Fruit fly (Drosophila melanogaster) whole organism, prepupa: ENCODE results near the gene beag.
A peak's percentile ranks its signal among the peaks of the same experiment; 100 is the strongest.

Source experiments
- CG11902 ChIP-seq: fragments of 200-800 bp; sonication (Bioruptor generic); optimal IDR thresholded peaks from 3 replicates; lab custom pipeline; 2016; ENCODE audit warnings: missing biosample characterization, missing genetic modification characterization
- CG15336 ChIP-seq: fragments of 200-800 bp; sonication (Bioruptor generic); IDR thresholded peaks from 2 replicates; pipeline ENCODE4 v1.3.6; 2022; ENCODE audit warnings: missing biosample characterization, missing genetic modification characterization
- CG1621 ChIP-seq: fragments of 200-800 bp; sonication (Bioruptor generic); optimal IDR thresholded peaks from 3 replicates; lab custom pipeline; 2018; ENCODE audit warnings: missing biosample characterization, mild to moderate bottlenecking, missing genetic modification characterization
- CG3032 ChIP-seq: fragments of 200-800 bp; optimal IDR thresholded peaks from 2 replicates; lab custom pipeline; 2019; ENCODE audit warnings: missing biosample characterization, mild to moderate bottlenecking, missing genetic modification characterization, moderate library complexity
- CG31627 ChIP-seq: fragments of 200-800 bp; sonication (Bioruptor generic); optimal IDR thresholded peaks from 3 replicates; lab custom pipeline; 2016; ENCODE audit warnings: missing biosample characterization, missing genetic modification characterization
- CG34406 ChIP-seq: fragments of 200-800 bp; sonication (Bioruptor generic); optimal IDR thresholded peaks from 3 replicates; lab custom pipeline; 2016; ENCODE audit warnings: missing biosample characterization, missing genetic modification characterization
- CG6163 ChIP-seq: fragments of 200-800 bp; sonication (Bioruptor generic); IDR thresholded peaks from 3 replicates; pipeline ENCODE4 v1.3.6; 2022; ENCODE audit warnings: missing biosample characterization, missing genetic modification characterization
- CG6276 ChIP-seq: fragments of 200-800 bp; sonication (Bioruptor generic); optimal IDR thresholded peaks from 2 replicates; lab custom pipeline; 2017; ENCODE audit warnings: missing biosample characterization, mild to moderate bottlenecking, missing genetic modification characterization
- CG6792 ChIP-seq: fragments of 200-800 bp; sonication (Bioruptor generic); optimal IDR thresholded peaks from 3 replicates; lab custom pipeline; 2016; ENCODE audit warnings: missing biosample characterization, missing genetic modification characterization
- CG6808 ChIP-seq: fragments of 200-800 bp; sonication (Bioruptor generic); optimal IDR thresholded peaks from 3 replicates; lab custom pipeline; 2017; ENCODE audit warnings: missing biosample characterization, missing genetic modification characterization, mild to moderate bottlenecking, moderate library complexity, missing genetic modification reagents
- CG8319 ChIP-seq: fragments of 200-800 bp; sonication (Bioruptor generic); optimal IDR thresholded peaks from 3 replicates; lab custom pipeline; 2016; ENCODE audit warnings: missing biosample characterization, missing genetic modification characterization
- CG8632 ChIP-seq: fragments of 200-800 bp; sonication (Bioruptor generic); optimal IDR thresholded peaks from 3 replicates; lab custom pipeline; 2016; ENCODE audit warnings: missing biosample characterization, missing genetic modification characterization
- Eip78C ChIP-seq: fragments of 200-800 bp; sonication (Bioruptor generic); peaks from one replicate; lab custom pipeline; 2016; ENCODE audit warnings: missing biosample characterization, missing genetic modification characterization
- Ets21C ChIP-seq: fragments of 200-800 bp; sonication (Bioruptor generic); optimal IDR thresholded peaks from 3 replicates; lab custom pipeline; 2016; ENCODE audit warnings: missing biosample characterization, missing genetic modification characterization
- Ets96B ChIP-seq: fragments of 200-800 bp; optimal IDR thresholded peaks from 2 replicates; lab custom pipeline; 2019; ENCODE audit warnings: missing biosample characterization, mild to moderate bottlenecking, missing genetic modification characterization, moderate library complexity
- Gug ChIP-seq: fragments of 200-800 bp; sonication (Bioruptor generic); IDR thresholded peaks from 2 replicates; pipeline ENCODE4 v1.3.6; 2022; ENCODE audit warnings: missing biosample characterization, missing genetic modification characterization
- Hr38 ChIP-seq: sonication (Bioruptor generic); optimal IDR thresholded peaks from 2 replicates; lab custom pipeline; 2016; ENCODE audit warnings: missing biosample characterization, missing genetic modification characterization
- Hr39 ChIP-seq: fragments of 200-800 bp; sonication (Bioruptor generic); optimal IDR thresholded peaks from 2 replicates; lab custom pipeline; 2016; ENCODE audit warnings: missing biosample characterization, missing genetic modification characterization
- Hr4 ChIP-seq: fragments of 200-800 bp; sonication (Bioruptor generic); optimal IDR thresholded peaks from 3 replicates; lab custom pipeline; 2016; ENCODE audit warnings: missing biosample characterization, missing genetic modification characterization
- Lpt ChIP-seq: fragments of 200-800 bp; sonication (Bioruptor generic); optimal IDR thresholded peaks from 3 replicates; lab custom pipeline; 2016; ENCODE audit warnings: missing biosample characterization, missing genetic modification characterization
- Met ChIP-seq: fragments of 200-800 bp; sonication (Bioruptor generic); optimal IDR thresholded peaks from 3 replicates; lab custom pipeline; 2016; ENCODE audit warnings: missing biosample characterization, missing genetic modification characterization
- OdsH ChIP-seq: fragments of 200-800 bp; sonication (Bioruptor generic); optimal IDR thresholded peaks from 3 replicates; lab custom pipeline; 2016; ENCODE audit warnings: missing biosample characterization, missing genetic modification characterization
- Smox ChIP-seq: fragments of 200-800 bp; sonication (Bioruptor generic); optimal IDR thresholded peaks from 3 replicates; lab custom pipeline; 2016; ENCODE audit warnings: missing biosample characterization, missing genetic modification characterization
- Sox102F ChIP-seq: fragments of 200-800 bp; sonication (Bioruptor generic); optimal IDR thresholded peaks from 2 replicates; lab custom pipeline; 2016; ENCODE audit warnings: missing biosample characterization, mild to moderate bottlenecking, missing genetic modification characterization
- Sox14 ChIP-seq: fragments of 200-800 bp; sonication (Bioruptor generic); optimal IDR thresholded peaks from 3 replicates; lab custom pipeline; 2016; ENCODE audit warnings: missing biosample characterization, missing genetic modification characterization
- Sox15 ChIP-seq: fragments of 200-800 bp; sonication (Bioruptor generic); optimal IDR thresholded peaks from 3 replicates; lab custom pipeline; 2016; ENCODE audit warnings: missing biosample characterization, missing genetic modification characterization
- acj6 ChIP-seq: fragments of 200-800 bp; sonication (Bioruptor generic); optimal IDR thresholded peaks from 3 replicates; lab custom pipeline; 2016; ENCODE audit warnings: missing biosample characterization, missing genetic modification characterization
- cyc ChIP-seq: fragments of 200-800 bp; sonication (Bioruptor generic); optimal IDR thresholded peaks from 3 replicates; lab custom pipeline; 2016; ENCODE audit warnings: missing biosample characterization, missing genetic modification characterization
- dac ChIP-seq: fragments of 200-800 bp; sonication (Bioruptor generic); optimal IDR thresholded peaks from 2 replicates; lab custom pipeline; 2017; ENCODE audit warnings: missing biosample characterization, mild to moderate bottlenecking, missing genetic modification characterization
- dsx ChIP-seq: fragments of 200-800 bp; optimal IDR thresholded peaks from 3 replicates; lab custom pipeline; 2019; ENCODE audit warnings: missing biosample characterization, mild to moderate bottlenecking, missing genetic modification characterization, moderate library complexity; ENCODE audit not compliant: poor library complexity, severe bottlenecking
- eg ChIP-seq: fragments of 200-800 bp; sonication (Bioruptor generic); IDR thresholded peaks from 3 replicates; pipeline ENCODE4 v1.3.6; 2022; ENCODE audit warnings: missing biosample characterization, missing genetic modification characterization
- esn ChIP-seq: fragments of 200-800 bp; sonication (Bioruptor generic); optimal IDR thresholded peaks from 2 replicates; lab custom pipeline; 2016; ENCODE audit warnings: missing biosample characterization, mild to moderate bottlenecking, missing genetic modification characterization, moderate library complexity
- fd85E ChIP-seq: fragments of 200-800 bp; sonication (Bioruptor generic); optimal IDR thresholded peaks from 3 replicates; lab custom pipeline; 2016; ENCODE audit warnings: missing biosample characterization, missing genetic modification characterization
- fkh ChIP-seq: fragments of 200-800 bp; sonication (Bioruptor generic); optimal IDR thresholded peaks from 3 replicates; lab custom pipeline; 2017; ENCODE audit warnings: missing biosample characterization, mild to moderate bottlenecking, missing genetic modification characterization, moderate library complexity
- lz ChIP-seq: fragments of 200-800 bp; sonication (Bioruptor generic); optimal IDR thresholded peaks from 3 replicates; lab custom pipeline; 2016; ENCODE audit warnings: missing biosample characterization, missing genetic modification characterization
- pdm3 ChIP-seq: fragments of 200-800 bp; sonication (Bioruptor generic); optimal IDR thresholded peaks from 3 replicates; lab custom pipeline; 2016; ENCODE audit warnings: missing biosample characterization, missing genetic modification characterization
- salr ChIP-seq, 2 experiments: fragments of 200-800 bp; sonication (Bioruptor generic); optimal IDR thresholded peaks; 3 replicates each; lab custom pipeline; 2016 to 2018; ENCODE audit warnings: missing biosample characterization in 2 of 2, missing genetic modification characterization in 2 of 2, mild to moderate bottlenecking in 1 of 2
- ss ChIP-seq, 2 experiments: fragments of 200-800 bp; sonication (Bioruptor generic); optimal IDR thresholded peaks; 2 replicates in 1 of 2; 3 replicates in 1 of 2; lab custom pipeline; 2017 to 2018; ENCODE audit warnings: mild to moderate bottlenecking in 2 of 2, missing biosample characterization in 2 of 2, missing genetic modification characterization in 2 of 2, moderate library complexity in 1 of 2
- svp ChIP-seq: fragments of 200-800 bp; sonication (Bioruptor generic); peaks from one replicate; lab custom pipeline; 2016; ENCODE audit warnings: missing biosample characterization, missing genetic modification characterization
- topi ChIP-seq: fragments of 200-800 bp; sonication (Bioruptor generic); optimal IDR thresholded peaks from 3 replicates; lab custom pipeline; 2016; ENCODE audit warnings: missing biosample characterization, missing genetic modification characterization
- vri ChIP-seq: fragments of 200-800 bp; sonication (Bioruptor generic); optimal IDR thresholded peaks from 3 replicates; lab custom pipeline; 2016; ENCODE audit warnings: missing biosample characterization, mild to moderate bottlenecking, missing genetic modification characterization

beag gene

DNA sequence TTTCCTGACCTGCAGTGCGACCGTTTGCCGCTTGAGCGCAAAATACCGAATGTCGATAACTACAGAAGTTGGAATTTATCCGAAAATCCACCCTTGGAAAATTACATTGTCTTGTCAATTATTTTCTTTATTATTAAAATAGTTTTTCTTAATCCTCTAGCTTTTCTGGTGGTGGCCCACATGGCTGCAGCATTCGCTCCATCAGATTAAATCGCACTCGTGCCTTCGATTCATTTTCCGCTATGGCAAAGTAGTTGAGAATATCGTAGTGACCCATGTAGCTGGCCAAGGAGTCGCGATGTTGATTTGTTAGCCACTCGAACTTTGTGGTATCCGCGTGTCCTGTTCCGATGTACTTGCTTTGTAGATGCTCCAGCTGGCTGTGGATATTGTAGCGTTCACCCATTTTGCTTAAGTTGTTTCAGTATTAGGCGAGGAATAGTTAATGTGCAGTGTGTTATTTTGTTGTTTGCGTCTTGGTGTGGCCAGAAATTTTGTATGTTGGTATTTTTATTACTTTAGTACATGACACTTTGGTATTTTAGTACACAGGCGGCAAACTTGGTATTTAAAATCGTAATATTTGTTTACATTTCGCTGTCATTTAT, 49.9 kb downstream of the beag start, which contains the start of the genes Kcmf1, Sf3b5 and CG11986:
TSS of gene Kcmf1 (minus strand) at position 51 of the 608 bp plus-strand sequence.
TSS of gene Sf3b5 (minus strand) at position 483 of the 608 bp plus-strand sequence.
TSS of gene CG11986 (plus strand) at position 588 of the 608 bp plus-strand sequence.
- TF ChIP-seq CG11902 (GFP tag; lab: Kevin White, UChicago), result no peak
- TF ChIP-seq Hr4 (GFP tag; lab: Kevin White, UChicago), result no peak
- TF ChIP-seq OdsH, result no peak
- TF ChIP-seq CG6808 (GFP tag; lab: Kevin White, UChicago), result no peak
- no peak for TF ChIP-seq Ets21C
- peak; percentile 61 for TF ChIP-seq fkh
- no peak for TF ChIP-seq CG31627 (GFP tag; lab: Kevin White, UChicago)
- TF ChIP-seq CG6163, result no peak
- no peak for TF ChIP-seq vri (GFP tag; lab: Kevin White, UChicago)
- no peak for TF ChIP-seq Hr39 (GFP tag; lab: Kevin White, UChicago)
- TF ChIP-seq svp (GFP tag; lab: Kevin White, UChicago), result no peak
- no peak for TF ChIP-seq Lpt (GFP tag; lab: Kevin White, UChicago)
- no peak for TF ChIP-seq fd85E
- TF ChIP-seq CG8632 (GFP tag; lab: Kevin White, UChicago), result no peak
- no peak for TF ChIP-seq Sox15 (GFP tag; lab: Kevin White, UChicago)
- TF ChIP-seq Met (GFP tag; lab: Kevin White, UChicago), result no peak
- peak; percentile 14 for TF ChIP-seq Eip78C (GFP tag; lab: Kevin White, UChicago)

DNA sequence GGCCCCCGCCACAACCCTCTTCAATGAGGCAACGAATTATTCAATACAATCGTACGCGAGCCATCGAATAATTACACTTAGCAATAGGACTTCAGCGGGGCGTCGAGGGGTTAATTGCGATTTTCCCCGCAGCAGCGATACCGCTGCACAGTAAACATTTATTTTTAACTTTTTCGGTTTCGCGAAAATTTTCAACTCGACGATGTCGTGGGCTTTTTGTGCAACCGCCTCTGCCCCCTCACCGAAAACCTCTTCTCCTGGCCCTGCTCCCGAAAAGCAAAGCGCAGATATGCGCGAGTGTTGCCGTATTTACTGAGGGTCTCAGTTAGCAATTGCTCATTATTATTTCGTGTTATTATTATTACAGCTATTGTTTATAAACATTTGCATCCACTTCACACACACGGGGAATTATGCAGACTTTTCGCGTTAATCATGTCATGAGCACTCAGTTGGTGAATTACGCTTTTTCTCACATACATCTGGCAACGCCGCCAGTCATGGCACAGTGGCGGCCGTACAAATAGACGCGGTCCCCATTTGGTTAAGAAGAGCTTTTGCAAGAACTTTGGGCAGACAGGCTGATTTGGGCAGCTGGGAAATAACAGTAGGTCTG, 51.0 kb downstream of the beag start:
- peak; percentile 68 for TF ChIP-seq lz
- peak in 1 of 2 experiments; percentile 59 for TF ChIP-seq ss (GFP tag; optimal IDR thresholded peaks at IDR 0.05; lab: Kevin White, UChicago)
- no peak for TF ChIP-seq Hr38
- 0 out of 2 replicates have a peak, but pooled peaks have one; percentile 16 for TF ChIP-seq Gug (GFP tag; lab: Robert Waterston, UW)
- peak; percentile 32 for TF ChIP-seq dsx (GFP tag; lab: Kevin White, UChicago)
- TF ChIP-seq eg (GFP tag; lab: Robert Waterston, UW), result peak; percentile 60
- peak; percentile 47 for TF ChIP-seq CG6792 (GFP tag; lab: Kevin White, UChicago)
- TF ChIP-seq pdm3, result no peak
- TF ChIP-seq topi (GFP tag; lab: Kevin White, UChicago), result peak; percentile 57
- TF ChIP-seq CG3032, result peak; percentile 54
- TF ChIP-seq CG31627 (GFP tag; lab: Kevin White, UChicago), result peak; percentile 75
- TF ChIP-seq Eip78C (GFP tag; lab: Kevin White, UChicago), result peak; percentile 80
- peak; percentile 65 for TF ChIP-seq Sox14 (GFP tag; lab: Kevin White, UChicago)
- TF ChIP-seq OdsH, result no peak
- peak; percentile 15 for TF ChIP-seq Ets96B (tag; lab: Kevin White, UChicago)
- TF ChIP-seq CG11902 (GFP tag; lab: Kevin White, UChicago), result peak; percentile 34
- no peak for TF ChIP-seq CG6276 (GFP tag; lab: Kevin White, UChicago)
- no peak for TF ChIP-seq salr (GFP tag; optimal IDR thresholded peaks at IDR 0.05; lab: Kevin White, UChicago)
- TF ChIP-seq acj6, result peak; percentile 64
- peak; percentile 28 for TF ChIP-seq svp (GFP tag; lab: Kevin White, UChicago)
- TF ChIP-seq CG34406, result no peak
- TF ChIP-seq Lpt (GFP tag; lab: Kevin White, UChicago), result peak; percentile 54
- TF ChIP-seq vri (GFP tag; lab: Kevin White, UChicago), result peak; percentile 99
- no peak for TF ChIP-seq CG8319 (GFP tag; lab: Kevin White, UChicago)
- peak; percentile 48; the same call in 2 of the 3 replicates for TF ChIP-seq CG6163
- TF ChIP-seq cyc (GFP tag; lab: Kevin White, UChicago), result peak; percentile 55
- TF ChIP-seq Sox102F (GFP tag; lab: Kevin White, UChicago), result no peak
- TF ChIP-seq CG15336 (GFP tag; lab: Robert Waterston, UW), result no peak; the same call in 1 of the 2 replicates
- TF ChIP-seq fkh, result peak; percentile 68
- TF ChIP-seq esn (GFP tag; lab: Kevin White, UChicago), result peak; percentile 74
- peak; percentile 37 for TF ChIP-seq dac (GFP tag; lab: Kevin White, UChicago)
- TF ChIP-seq Smox (GFP tag; lab: Kevin White, UChicago), result no peak
- peak; percentile 22 for TF ChIP-seq CG1621 (tag; lab: Kevin White, UChicago)
- TF ChIP-seq Sox15 (GFP tag; lab: Kevin White, UChicago), result peak; percentile 21
